2 worm cellular contexts compared by ENCODE assay signal in genomic region chrV:6365597-6365996, ce11.
TF ChIP-seq lines count a peak whose summit lies in the region.

TSS of gene cest-33 (minus strand) at chrV:6365671.

TF ChIP-seq in whole organism, L1 larva, 84 proteins besides CTCF, POLR2A, EP300 and RAD21 (continued from another document):
- TF ChIP-seq Y116A8C.19 (tag; optimal IDR thresholded peaks at IDR 0.05; lab: Kevin White, UChicago; ENCODE audit: borderline replicate concordance): no peak
- no peak for TF ChIP-seq nhr-77 (tag; optimal IDR thresholded peaks at IDR 0.05; lab: Kevin White, UChicago)
- TF ChIP-seq lin-13 (GFP tag; optimal IDR thresholded peaks at IDR 0.05; lab: Kevin White, UChicago): no peak
- TF ChIP-seq ceh-8 (GFP tag; optimal IDR thresholded peaks at IDR 0.05; lab: Kevin White, UChicago): no peak
- peak in 3 of 6 experiments; percentile 10 to 65 (median 27) for TF ChIP-seq elt-3 (tag; optimal IDR thresholded peaks at IDR 0.05; lab: Kevin White, UChicago)
- no peak for TF ChIP-seq unc-98 (GFP tag; IDR thresholded peaks at IDR 0.05; lab: Robert Waterston, UW)
- TF ChIP-seq mep-1 (tag; optimal IDR thresholded peaks at IDR 0.05; lab: Kevin White, UChicago): peak; percentile 31
- peak; percentile 54 for TF ChIP-seq lin-14 (GFP tag; optimal IDR thresholded peaks at IDR 0.05; lab: Kevin White, UChicago)
TF ChIP-seq in whole organism, L1 larva: peak in this region for 10.

TF ChIP-seq in whole organism, L2 larva, 48 proteins besides CTCF, POLR2A, EP300 and RAD21 (continued from another document):
- no peak for TF ChIP-seq mdl-1 (tag; optimal IDR thresholded peaks at IDR 0.05; lab: Kevin White, UChicago)
- TF ChIP-seq sma-3 (GFP tag; optimal IDR thresholded peaks at IDR 0.05; lab: Kevin White, UChicago): peak; percentile 18
- TF ChIP-seq zag-1 (tag; optimal IDR thresholded peaks at IDR 0.05; lab: Kevin White, UChicago): no peak
- no peak for TF ChIP-seq ceh-16 (tag; optimal IDR thresholded peaks at IDR 0.05; lab: Kevin White, UChicago)
- TF ChIP-seq crh-2 (tag; optimal IDR thresholded peaks at IDR 0.05; lab: Kevin White, UChicago): peak; percentile 41
- no peak for TF ChIP-seq mab-5 (tag; optimal IDR thresholded peaks at IDR 0.05; lab: Kevin White, UChicago)
- TF ChIP-seq aly-2 (tag; optimal IDR thresholded peaks at IDR 0.05; lab: Kevin White, UChicago): no peak
